Worm (Caenorhabditis elegans) whole organism, L3 larva: ENCODE measurements around the gene srt-47.

Source experiments
- ceh-82 ChIP-seq: fragments of 150-350 bp; optimal IDR thresholded peaks from 2 replicates; lab custom pipeline; 2014; ENCODE audit warnings: missing biosample characterization, missing genetic modification characterization
- egl-27 ChIP-seq: sonication (generic microtip); optimal IDR thresholded peaks from 4 replicates; lab custom pipeline; 2017; ENCODE audit warnings: missing biosample characterization, missing genetic modification reagents, missing genetic modification characterization
- elt-2 ChIP-seq: sonication (generic microtip); optimal IDR thresholded peaks from 2 replicates; lab custom pipeline; 2016; ENCODE audit warnings: missing genetic modification reagents, mild to moderate bottlenecking, missing genetic modification characterization, missing compliant biosample characterization
- fkh-2 ChIP-seq: fragments of 150-350 bp; optimal IDR thresholded peaks from 2 replicates; lab custom pipeline; 2014; ENCODE audit warnings: missing biosample characterization, missing genetic modification reagents, missing genetic modification characterization
- fos-1 ChIP-seq: fragments of 150-350 bp; optimal IDR thresholded peaks from 2 replicates; lab custom pipeline; 2014; ENCODE audit warnings: missing biosample characterization, missing genetic modification characterization
- lin-15B ChIP-seq: fragments of 150-350 bp; optimal IDR thresholded peaks from 2 replicates; lab custom pipeline; 2014; ENCODE audit warnings: missing biosample characterization, missing genetic modification characterization
- nhr-11 ChIP-seq: fragments of 150-350 bp; optimal IDR thresholded peaks from 2 replicates; lab custom pipeline; 2014; ENCODE audit warnings: missing biosample characterization, missing genetic modification characterization
- nhr-12 ChIP-seq: fragments of 150-350 bp; optimal IDR thresholded peaks from 2 replicates; lab custom pipeline; 2014; ENCODE audit warnings: missing biosample characterization, missing genetic modification characterization
- nhr-25 ChIP-seq: sonication (generic microtip); optimal IDR thresholded peaks from 2 replicates; lab custom pipeline; 2017; ENCODE audit warnings: missing biosample characterization, missing genetic modification characterization
- nhr-28 ChIP-seq: fragments of 150-350 bp; optimal IDR thresholded peaks from 2 replicates; lab custom pipeline; 2014; ENCODE audit warnings: missing biosample characterization, missing genetic modification characterization
- nhr-77 ChIP-seq: fragments of 150-350 bp; optimal IDR thresholded peaks from 2 replicates; lab custom pipeline; 2014; ENCODE audit warnings: missing biosample characterization, missing genetic modification characterization
- pha-4 ChIP-seq: fragments of 150-350 bp; optimal IDR thresholded peaks from 2 replicates; lab custom pipeline; 2014; ENCODE audit warnings: missing biosample characterization, missing genetic modification reagents, missing genetic modification characterization
- skn-1 ChIP-seq: fragments of 150-350 bp; optimal IDR thresholded peaks from 2 replicates; lab custom pipeline; 2014; ENCODE audit warnings: missing biosample characterization, missing genetic modification characterization
- snpc-4 ChIP-seq: fragments of 150-350 bp; optimal IDR thresholded peaks from 2 replicates; lab custom pipeline; 2014; ENCODE audit warnings: missing biosample characterization, missing genetic modification characterization

DNA sequence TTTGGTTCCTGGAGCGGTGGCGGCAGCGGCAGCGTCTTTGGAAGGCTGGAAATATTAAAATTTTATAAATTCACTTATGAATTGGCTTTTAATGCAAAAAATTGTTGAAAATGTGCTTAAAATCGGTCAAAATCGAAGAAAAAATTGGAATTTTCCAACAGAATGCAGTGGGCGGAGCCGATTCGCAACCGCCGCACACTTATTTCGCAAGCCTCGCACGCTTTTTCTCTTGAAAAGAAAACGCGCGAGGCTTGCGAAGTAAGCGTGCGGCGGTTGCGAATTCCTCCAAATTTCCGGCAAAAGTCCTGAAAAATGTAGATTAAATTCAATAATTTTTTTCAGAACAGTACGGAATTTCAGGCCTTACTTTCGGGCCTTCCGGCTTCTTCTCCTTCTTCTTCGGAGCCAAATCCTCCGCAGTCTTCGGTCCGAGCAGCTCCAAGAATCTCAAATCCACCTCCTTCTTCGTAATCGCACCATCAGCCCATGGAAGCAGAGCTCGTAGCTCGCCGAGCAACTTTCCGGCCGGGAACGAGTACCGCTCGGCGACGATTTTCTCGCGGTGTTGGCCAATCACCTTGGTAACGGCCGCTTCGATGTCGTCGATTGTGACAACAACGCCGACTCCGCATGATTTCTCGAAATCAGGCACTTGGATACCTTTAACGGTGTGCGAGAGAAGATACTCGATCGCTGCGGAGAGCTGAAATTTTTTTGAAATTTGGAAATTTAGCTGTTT is 40.8 kb downstream of the srt-47 start:
- TF ChIP-seq pha-4 (tag; lab: Kevin White, UChicago), result no peak
- no peak for TF ChIP-seq ceh-82 (tag; lab: Kevin White, UChicago)
- TF ChIP-seq fos-1 (tag; lab: Kevin White, UChicago), result no peak
- no peak for TF ChIP-seq fkh-2
- TF ChIP-seq skn-1, result no peak
- no peak for TF ChIP-seq snpc-4 (tag; lab: Kevin White, UChicago)
- no peak for TF ChIP-seq elt-2 (tag; lab: Kevin White, UChicago)
- TF ChIP-seq nhr-28, result no peak
- no peak for TF ChIP-seq lin-15B (tag; lab: Kevin White, UChicago)
- TF ChIP-seq nhr-11 (tag; lab: Kevin White, UChicago), result no peak
- no peak for TF ChIP-seq nhr-77
- no peak for TF ChIP-seq egl-27 (tag; lab: Kevin White, UChicago)
- no peak for TF ChIP-seq nhr-12 (tag; lab: Kevin White, UChicago)
- TF ChIP-seq nhr-25 (tag; lab: Kevin White, UChicago), result no peak
